Worm (Caenorhabditis elegans) whole organism, L1 larva: ENCODE measurements around the gene Y45F3A.8.
A peak's percentile ranks its signal among the peaks of the same experiment; 100 is the strongest.

ENCODE experiments used
- C16A3.4 ChIP-seq: fragments of 150-350 bp; optimal IDR thresholded peaks from 2 replicates; lab custom pipeline; 2014; ENCODE audit warnings: missing biosample characterization, missing genetic modification characterization
- F16B12.6 ChIP-seq: fragments of 150-350 bp; optimal IDR thresholded peaks from 2 replicates; lab custom pipeline; 2014; ENCODE audit warnings: missing biosample characterization, missing genetic modification characterization
- aha-1 ChIP-seq: fragments of 150-350 bp; optimal IDR thresholded peaks from 2 replicates; lab custom pipeline; 2014; ENCODE audit warnings: missing biosample characterization, missing genetic modification characterization
- alr-1 ChIP-seq: fragments of 200-800 bp; sonication (Bioruptor generic); optimal IDR thresholded peaks from 2 replicates; lab custom pipeline; 2018; ENCODE audit warnings: borderline replicate concordance, mild to moderate bottlenecking, missing genetic modification characterization, missing compliant biosample characterization
- ama-1 ChIP-seq: fragments of 150-350 bp; optimal IDR thresholded peaks from 2 replicates; lab custom pipeline; 2014
- blmp-1 ChIP-seq: fragments of 150-350 bp; optimal IDR thresholded peaks from 2 replicates; lab custom pipeline; 2014; ENCODE audit warnings: missing biosample characterization, missing genetic modification characterization
- ceh-63 ChIP-seq: fragments of 200-800 bp; sonication (Bioruptor generic); optimal IDR thresholded peaks from 2 replicates; lab custom pipeline; 2018; ENCODE audit warnings: mild to moderate bottlenecking, missing genetic modification characterization, missing compliant biosample characterization
- ceh-82 ChIP-seq, 3 experiments: fragments of 150-350 bp in 1 of 3; sonication (generic microtip) in 2 of 3; optimal IDR thresholded peaks; 2 replicates each; lab custom pipeline; 2014 to 2017; ENCODE audit warnings: missing biosample characterization in 3 of 3, missing genetic modification characterization in 3 of 3
- efl-1 ChIP-seq, 4 experiments: fragments of 150-350 bp; optimal IDR thresholded peaks in 3 of 4; peaks in 1 of 4; 1 replicate in 1 of 4; 2 replicates in 3 of 4; lab custom pipeline; 2014; ENCODE audit warnings: missing biosample characterization in 2 of 4, missing genetic modification characterization in 2 of 4, missing genetic modification reagents in 2 of 4
- elt-2 ChIP-seq: sonication (generic microtip); optimal IDR thresholded peaks from 2 replicates; lab custom pipeline; 2016; ENCODE audit warnings: missing genetic modification characterization, mild to moderate bottlenecking, inconsistent platforms, missing compliant biosample characterization, missing genetic modification reagents
- elt-3 ChIP-seq, 6 experiments: fragments of 150-350 bp in 1 of 6; sonication (generic microtip); optimal IDR thresholded peaks; 2 replicates each; lab custom pipeline; 2017 to 2018; ENCODE audit warnings: missing biosample characterization in 6 of 6, missing genetic modification characterization in 6 of 6, inconsistent platforms in 1 of 6
- ets-5 ChIP-seq: fragments of 200-800 bp; sonication (Bioruptor generic); IDR thresholded peaks from 2 replicates; pipeline ENCODE4 v1.3.6; 2022; ENCODE audit warnings: missing genetic modification characterization, missing compliant biosample characterization
- irx-1 ChIP-seq: sonication (generic microtip); optimal IDR thresholded peaks from 2 replicates; lab custom pipeline; 2016; ENCODE audit warnings: missing genetic modification characterization, missing compliant biosample characterization
- isw-1 ChIP-seq: fragments of 200-800 bp; sonication (Bioruptor generic); IDR thresholded peaks from 2 replicates; pipeline ENCODE4 v1.3.6; 2022; ENCODE audit warnings: missing genetic modification characterization, missing compliant biosample characterization
- jun-1 ChIP-seq: fragments of 150-350 bp; optimal IDR thresholded peaks from 2 replicates; lab custom pipeline; 2014; ENCODE audit warnings: missing biosample characterization, missing genetic modification reagents, missing genetic modification characterization
- lin-13 ChIP-seq: fragments of 150-350 bp; optimal IDR thresholded peaks from 2 replicates; lab custom pipeline; 2014; ENCODE audit warnings: missing biosample characterization, missing genetic modification reagents, missing genetic modification characterization
- lin-14 ChIP-seq: fragments of 200-800 bp; sonication (Bioruptor generic); optimal IDR thresholded peaks from 2 replicates; lab custom pipeline; 2018; ENCODE audit warnings: mild to moderate bottlenecking, missing genetic modification characterization, moderate library complexity, missing compliant biosample characterization
- lin-15B ChIP-seq: fragments of 150-350 bp; sonication (generic microtip); optimal IDR thresholded peaks from 3 replicates; lab custom pipeline; 2014; ENCODE audit warnings: missing biosample characterization, missing genetic modification characterization
- lin-35 ChIP-seq, 2 experiments: fragments of 150-350 bp; optimal IDR thresholded peaks; 2 replicates each; lab custom pipeline; 2014; ENCODE audit warnings: missing biosample characterization in 2 of 2, missing genetic modification characterization in 2 of 2, missing genetic modification reagents in 2 of 2
- lsy-2 ChIP-seq, 2 experiments: fragments of 150-350 bp; optimal IDR thresholded peaks; 2 replicates each; lab custom pipeline; 2014; ENCODE audit warnings: missing biosample characterization in 2 of 2, missing genetic modification characterization in 2 of 2
- mdl-1 ChIP-seq, 2 experiments: fragments of 150-350 bp; optimal IDR thresholded peaks; 2 replicates each; lab custom pipeline; 2014 to 2017; ENCODE audit warnings: missing biosample characterization in 2 of 2, missing genetic modification characterization in 2 of 2, inconsistent platforms in 1 of 2
- mef-2 ChIP-seq: fragments of 150-350 bp; optimal IDR thresholded peaks from 2 replicates; lab custom pipeline; 2014; ENCODE audit warnings: missing biosample characterization, missing genetic modification characterization
- nhr-20 ChIP-seq: sonication (generic microtip); optimal IDR thresholded peaks from 2 replicates; lab custom pipeline; 2016; ENCODE audit warnings: mild to moderate bottlenecking, missing genetic modification characterization, missing compliant biosample characterization
- nhr-28 ChIP-seq: fragments of 150-350 bp; optimal IDR thresholded peaks from 2 replicates; lab custom pipeline; 2014; ENCODE audit warnings: missing biosample characterization, missing genetic modification characterization
- nhr-76 ChIP-seq: sonication (generic microtip); optimal IDR thresholded peaks from 2 replicates; lab custom pipeline; 2017; ENCODE audit warnings: missing biosample characterization, missing genetic modification characterization
- nhr-77 ChIP-seq: fragments of 150-350 bp; optimal IDR thresholded peaks from 2 replicates; lab custom pipeline; 2014; ENCODE audit warnings: missing biosample characterization, missing genetic modification characterization
- nhr-84 ChIP-seq: sonication (generic microtip); optimal IDR thresholded peaks from 2 replicates; lab custom pipeline; 2017; ENCODE audit warnings: missing biosample characterization, missing genetic modification characterization
- nhr-85 ChIP-seq: sonication (generic microtip); peaks from one replicate; lab custom pipeline; 2016; ENCODE audit warnings: missing genetic modification characterization, inconsistent platforms, missing compliant biosample characterization
- pag-3 ChIP-seq: sonication (generic microtip); optimal IDR thresholded peaks from 2 replicates; lab custom pipeline; 2017; ENCODE audit warnings: missing genetic modification characterization, mild to moderate bottlenecking, missing compliant biosample characterization, antibody characterized with exemption, borderline replicate concordance; ENCODE audit not compliant: insufficient read depth
- pqm-1 ChIP-seq: sonication (generic microtip); optimal IDR thresholded peaks from 3 replicates; lab custom pipeline; 2017; ENCODE audit warnings: missing biosample characterization, missing genetic modification characterization
- rnt-1 ChIP-seq: sonication (generic microtip); optimal IDR thresholded peaks from 2 replicates; lab custom pipeline; 2016; ENCODE audit warnings: mild to moderate bottlenecking, missing genetic modification characterization, moderate library complexity, missing compliant biosample characterization
- snpc-4 ChIP-seq: fragments of 150-350 bp; optimal IDR thresholded peaks from 2 replicates; lab custom pipeline; 2014; ENCODE audit warnings: missing biosample characterization, missing genetic modification characterization
- snu-23 ChIP-seq: sonication (generic microtip); optimal IDR thresholded peaks from 2 replicates; lab custom pipeline; 2016; ENCODE audit warnings: missing genetic modification characterization, missing compliant biosample characterization
- sup-37 ChIP-seq: fragments of 200-800 bp; sonication (Bioruptor generic); optimal IDR thresholded peaks from 2 replicates; lab custom pipeline; 2018; ENCODE audit warnings: mild to moderate bottlenecking, missing genetic modification characterization, missing compliant biosample characterization
- tlp-1 ChIP-seq: fragments of 150-350 bp; optimal IDR thresholded peaks from 2 replicates; lab custom pipeline; 2014; ENCODE audit warnings: missing biosample characterization, missing genetic modification characterization
- unc-130 ChIP-seq: fragments of 150-350 bp; optimal IDR thresholded peaks from 2 replicates; lab custom pipeline; 2017; ENCODE audit warnings: missing biosample characterization, missing genetic modification characterization, inconsistent platforms
- unc-86 ChIP-seq: sonication (generic microtip); optimal IDR thresholded peaks from 2 replicates; lab custom pipeline; 2016; ENCODE audit warnings: missing genetic modification characterization, missing compliant biosample characterization
- unc-98 ChIP-seq: fragments of 200-800 bp; sonication (Bioruptor generic); IDR thresholded peaks from 2 replicates; pipeline ENCODE4 v1.3.6; 2022; ENCODE audit warnings: missing genetic modification characterization, missing compliant biosample characterization
- xbp-1 ChIP-seq: sonication (generic microtip); optimal IDR thresholded peaks from 2 replicates; lab custom pipeline; 2016; ENCODE audit warnings: missing genetic modification characterization, missing compliant biosample characterization
- zag-1 ChIP-seq: fragments of 150-350 bp; optimal IDR thresholded peaks from 2 replicates; lab custom pipeline; 2014; ENCODE audit warnings: missing biosample characterization, missing genetic modification characterization
- ztf-11 ChIP-seq, 2 experiments: sonication (generic microtip); optimal IDR thresholded peaks; 2 replicates each; lab custom pipeline; 2016 to 2017; ENCODE audit warnings: missing genetic modification characterization in 2 of 2, missing biosample characterization in 1 of 2, missing compliant biosample characterization in 1 of 2

Y45F3A.8 gene

DNA sequence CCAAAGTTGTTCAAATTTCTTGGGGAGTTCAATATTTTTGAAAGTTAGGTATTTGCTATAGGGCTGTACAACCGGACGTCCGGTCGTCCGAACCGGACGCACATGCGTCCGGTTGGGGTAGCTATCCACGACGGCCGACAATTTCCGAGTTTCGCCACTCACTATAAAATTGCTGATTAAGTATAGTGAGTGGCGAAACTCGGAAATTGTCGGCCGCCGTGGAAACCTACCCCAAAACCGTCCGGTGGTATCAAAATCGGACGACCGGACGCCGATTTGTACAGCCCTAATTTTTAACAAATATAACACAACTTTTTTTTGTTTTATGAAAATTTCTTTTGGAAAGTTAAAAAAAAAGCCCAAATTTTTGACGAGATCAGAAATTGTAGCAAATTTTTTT lies 16.3 kb downstream of the Y45F3A.8 start:
- TF ChIP-seq snpc-4, result peak; percentile 4

DNA sequence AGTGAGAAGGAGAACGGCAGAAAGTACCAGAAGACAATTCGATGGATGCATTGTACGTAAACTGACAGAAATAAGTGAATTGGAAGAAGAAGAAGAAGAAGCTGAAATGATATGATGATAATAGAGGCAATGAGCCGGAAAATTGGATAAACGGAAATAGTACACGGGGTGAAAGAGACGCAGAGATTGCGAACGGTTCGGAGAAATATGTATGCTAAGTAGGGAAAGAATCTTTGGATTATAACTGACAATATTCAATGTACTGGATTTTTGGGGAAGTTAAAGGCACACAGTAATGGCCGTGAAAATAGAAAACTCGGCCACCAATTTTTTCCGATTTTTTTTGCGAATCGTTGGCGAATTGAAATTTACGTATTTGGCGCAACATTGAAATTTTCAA lies 17.3 kb downstream of the Y45F3A.8 start, which contains the start of gene Y45F3A.4:
Gene Y45F3A.4, minus strand, starts transcription at position 101 of the 400 bp plus-strand sequence.
- TF ChIP-seq snpc-4, result no peak
- no peak for TF ChIP-seq efl-1 (optimal IDR thresholded peaks at IDR 0.05; lab: Kevin White, UChicago)
- peak in 1 of 2 experiments; percentile 52 for TF ChIP-seq efl-1 (GFP tag; optimal IDR thresholded peaks at IDR 0.05 in 1 of 2; lab: Kevin White, UChicago)

DNA sequence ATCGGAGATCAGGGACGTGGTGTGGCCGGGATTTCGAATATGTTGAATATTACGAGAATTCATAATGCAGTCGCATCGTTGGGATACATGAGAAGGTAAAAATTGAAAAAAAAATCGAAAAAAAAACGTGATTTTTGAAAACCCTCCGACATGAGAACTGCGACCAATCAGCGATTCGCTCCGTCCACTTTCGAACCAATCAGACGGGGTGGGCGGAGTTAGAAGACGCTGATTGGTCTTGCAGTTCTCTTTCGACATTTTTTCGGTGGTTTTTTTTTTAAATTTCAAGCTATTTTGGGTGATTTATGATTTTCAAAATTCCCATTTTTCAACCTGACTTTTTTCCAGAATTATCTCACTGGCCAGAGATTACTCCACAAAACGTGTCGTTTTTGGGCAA lies 23.4 kb downstream of the Y45F3A.8 start:
- no peak for TF ChIP-seq nhr-84 (tag; lab: Kevin White, UChicago)
- no peak for TF ChIP-seq unc-86 (tag; lab: Kevin White, UChicago)
- no peak for TF ChIP-seq pqm-1
- TF ChIP-seq zag-1 (tag; lab: Kevin White, UChicago), result no peak
- TF ChIP-seq tlp-1 (tag; lab: Kevin White, UChicago), result no peak
- no peak for TF ChIP-seq snu-23 (GFP tag; lab: Kevin White, UChicago)
- no peak for TF ChIP-seq nhr-77 (tag; lab: Kevin White, UChicago)
- no peak for TF ChIP-seq alr-1 (tag; lab: Kevin White, UChicago)
- TF ChIP-seq elt-2 (tag; lab: Kevin White, UChicago), result no peak
- no peak for TF ChIP-seq ceh-82 (tag; optimal IDR thresholded peaks at IDR 0.05; lab: Kevin White, UChicago)
- TF ChIP-seq snpc-4, result no peak
- no peak for TF ChIP-seq C16A3.4 (tag; lab: Kevin White, UChicago)
- TF ChIP-seq sup-37 (GFP tag; lab: Kevin White, UChicago), result no peak
- no peak for TF ChIP-seq lin-15B (tag; lab: Kevin White, UChicago)
- TF ChIP-seq irx-1, result no peak
- no peak for TF ChIP-seq ets-5
- no peak for TF ChIP-seq ama-1 (lab: Kevin White, UChicago)
- TF ChIP-seq F16B12.6 (tag; lab: Kevin White, UChicago), result no peak
- no peak for TF ChIP-seq mef-2
- no peak for TF ChIP-seq lin-35 (GFP tag; optimal IDR thresholded peaks at IDR 0.05; lab: Kevin White, UChicago)

DNA sequence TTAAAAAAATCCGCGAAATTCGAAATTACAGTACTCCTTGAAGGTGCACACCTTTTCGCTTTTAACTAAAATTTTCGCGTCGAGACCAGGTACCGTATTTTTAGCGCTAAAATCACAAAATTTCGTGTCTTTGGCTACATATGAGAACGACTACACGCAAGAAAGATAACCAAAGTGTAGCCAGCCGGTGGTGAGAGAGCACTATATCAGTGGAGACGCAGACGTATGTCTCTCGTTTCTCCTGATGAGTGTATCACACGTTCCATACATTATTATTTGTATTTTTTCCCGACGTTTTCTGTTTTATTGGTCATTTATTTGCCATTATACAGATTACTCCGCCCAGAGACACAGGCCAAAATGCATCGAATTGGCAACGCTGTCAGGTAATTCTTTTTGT lies 26.7 kb downstream of the Y45F3A.8 start, which contains the start of gene acdh-11:
Gene acdh-11, plus strand, starts transcription at position 333 of the 400 bp plus-strand sequence.
- TF ChIP-seq rnt-1 (tag; lab: Kevin White, UChicago) (no peak), elt-3 (tag; optimal IDR thresholded peaks at IDR 0.05; lab: Kevin White, UChicago) (peak in 4 of 6 experiments; percentile 52 to 79 (median 77)), lin-35 (GFP tag; optimal IDR thresholded peaks at IDR 0.05; lab: Kevin White, UChicago) (peak in 1 of 2 experiments; percentile 19), snu-23 (GFP tag; lab: Kevin White, UChicago) (peak; percentile 29), lsy-2 (tag; optimal IDR thresholded peaks at IDR 0.05; lab: Kevin White, UChicago) (peak in 1 of 2 experiments; percentile 7), nhr-20 (peak; percentile 36), unc-98 (no peak), aha-1 (tag; lab: Kevin White, UChicago) (no peak), mdl-1 (tag; optimal IDR thresholded peaks at IDR 0.05; lab: Kevin White, UChicago) (peak in 1 of 2 experiments; percentile 4), irx-1 (no peak), ceh-63 (GFP tag; lab: Kevin White, UChicago) (no peak), blmp-1 (peak; percentile 2), elt-2 (tag; lab: Kevin White, UChicago) (peak; percentile 22)

DNA sequence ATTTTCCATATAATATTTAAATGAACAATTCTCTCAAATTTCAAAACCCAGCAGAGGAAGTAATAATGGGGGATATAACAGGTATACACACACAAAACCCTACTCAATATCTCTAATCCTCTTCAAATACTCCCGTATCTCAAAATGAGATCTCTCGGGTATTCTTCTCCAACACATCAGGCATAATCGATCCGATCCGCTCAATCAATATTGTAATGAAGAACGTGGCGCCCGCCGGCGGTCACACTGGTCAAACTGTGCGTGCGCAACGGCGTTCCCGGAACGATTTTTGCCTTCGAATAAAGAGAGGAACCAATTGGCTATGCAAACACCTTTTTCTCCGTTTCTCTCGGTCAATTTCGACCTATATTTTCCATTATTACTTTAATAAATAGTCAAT lies 30.1 kb downstream of the Y45F3A.8 start:
- TF ChIP-seq ztf-11 (tag; optimal IDR thresholded peaks at IDR 0.05; lab: Kevin White, UChicago), result no peak
- peak; percentile 38 for TF ChIP-seq lin-14
- TF ChIP-seq lin-15B (tag; lab: Kevin White, UChicago), result no peak
- TF ChIP-seq mef-2, result no peak
- no peak for TF ChIP-seq lin-35 (GFP tag; optimal IDR thresholded peaks at IDR 0.05; lab: Kevin White, UChicago)
- TF ChIP-seq pag-3, result no peak
- TF ChIP-seq ama-1 (lab: Kevin White, UChicago), result no peak
- no peak for TF ChIP-seq nhr-84 (tag; lab: Kevin White, UChicago)
- no peak for TF ChIP-seq nhr-76 (tag; lab: Kevin White, UChicago)
- TF ChIP-seq zag-1 (tag; lab: Kevin White, UChicago), result no peak
- no peak for TF ChIP-seq xbp-1
- TF ChIP-seq isw-1, result no peak
- no peak for TF ChIP-seq nhr-28
- peak; percentile 13 for TF ChIP-seq blmp-1
- TF ChIP-seq unc-130 (tag; lab: Kevin White, UChicago), result no peak
- TF ChIP-seq C16A3.4 (tag; lab: Kevin White, UChicago), result no peak
- no peak for TF ChIP-seq ceh-82 (tag; optimal IDR thresholded peaks at IDR 0.05; lab: Kevin White, UChicago)
- peak; percentile 46 for TF ChIP-seq nhr-85 (tag; lab: Kevin White, UChicago)
- TF ChIP-seq lin-13 (GFP tag; lab: Kevin White, UChicago), result no peak
- no peak for TF ChIP-seq elt-2 (tag; lab: Kevin White, UChicago)
- TF ChIP-seq efl-1 (optimal IDR thresholded peaks at IDR 0.05; lab: Kevin White, UChicago), result no peak
- no peak for TF ChIP-seq efl-1 (GFP tag; optimal IDR thresholded peaks at IDR 0.05 in 1 of 2; lab: Kevin White, UChicago)
- no peak for TF ChIP-seq tlp-1 (tag; lab: Kevin White, UChicago)
- no peak for TF ChIP-seq jun-1 (tag; lab: Kevin White, UChicago)
- TF ChIP-seq snu-23 (GFP tag; lab: Kevin White, UChicago), result peak; percentile 35
